Fruit fly (Drosophila melanogaster) whole organism, wandering third instar larva: ENCODE data around the gene Spt20.

Source experiments
- CG9705 ChIP-seq: fragments of 200-800 bp; sonication (Bioruptor generic); optimal IDR thresholded peaks from 2 replicates; lab custom pipeline; 2018; ENCODE audit warnings: missing biosample characterization, mild to moderate bottlenecking, missing genetic modification characterization
- CrebA ChIP-seq: fragments of 200-800 bp; sonication (Bioruptor generic); optimal IDR thresholded peaks from 2 replicates; lab custom pipeline; 2016; ENCODE audit warnings: missing biosample characterization, mild to moderate bottlenecking, missing genetic modification characterization, borderline replicate concordance
- Dfd ChIP-seq: fragments of >200 bp; optimal IDR thresholded peaks from 2 replicates; lab custom pipeline; 2017; ENCODE audit warnings: missing biosample characterization, missing genetic modification characterization
- Dif ChIP-seq: fragments of 200-275, 200-300 bp; sonication (Bioruptor generic); optimal IDR thresholded peaks from 2 replicates; lab custom pipeline; 2018; ENCODE audit warnings: missing biosample characterization, missing genetic modification characterization; ENCODE audit not compliant: partially characterized antibody
- GATAd ChIP-seq: sonication (Bioruptor generic); optimal IDR thresholded peaks from 2 replicates; lab custom pipeline; 2016; ENCODE audit warnings: missing biosample characterization, missing genetic modification characterization
- HLH106 ChIP-seq: fragments of 200-800 bp; optimal IDR thresholded peaks from 3 replicates; lab custom pipeline; 2019; ENCODE audit warnings: missing biosample characterization, mild to moderate bottlenecking, missing genetic modification characterization, moderate library complexity
- Hnf4 ChIP-seq: fragments of 200-800 bp; sonication (Bioruptor generic); optimal IDR thresholded peaks from 2 replicates; lab custom pipeline; 2016; ENCODE audit warnings: missing biosample characterization, mild to moderate bottlenecking, missing genetic modification characterization
- Hr78 ChIP-seq: fragments of >200 bp; optimal IDR thresholded peaks from 2 replicates; lab custom pipeline; 2017; ENCODE audit warnings: missing biosample characterization, missing genetic modification characterization
- Jra ChIP-seq: sonication (Bioruptor generic); optimal IDR thresholded peaks from 2 replicates; lab custom pipeline; 2016; ENCODE audit warnings: missing biosample characterization, missing genetic modification characterization
- Mio ChIP-seq: sonication (Bioruptor generic); optimal IDR thresholded peaks from 2 replicates; lab custom pipeline; 2016; ENCODE audit warnings: missing biosample characterization, missing genetic modification characterization
- Myc ChIP-seq: fragments of >200 bp; optimal IDR thresholded peaks from 2 replicates; lab custom pipeline; 2017
- N ChIP-seq: fragments of >200 bp; optimal IDR thresholded peaks from 2 replicates; lab custom pipeline; 2018; ENCODE audit warnings: missing biosample characterization, missing external identifiers, missing genetic modification characterization
- OdsH ChIP-seq: fragments of 200-800 bp; sonication (Bioruptor generic); optimal IDR thresholded peaks from 2 replicates; lab custom pipeline; 2016; ENCODE audit warnings: missing biosample characterization, mild to moderate bottlenecking, missing genetic modification characterization
- Rel ChIP-seq, 2 experiments: fragments of 200-800 bp; sonication (Bioruptor generic) in 1 of 2; optimal IDR thresholded peaks; 2 replicates in 1 of 2; 3 replicates in 1 of 2; lab custom pipeline; 2016 to 2019; ENCODE audit warnings: mild to moderate bottlenecking in 2 of 2, missing biosample characterization in 2 of 2, missing genetic modification characterization in 2 of 2, moderate library complexity in 1 of 2
- Sp1 ChIP-seq: fragments of 200-800 bp; sonication (Bioruptor generic); optimal IDR thresholded peaks from 3 replicates; lab custom pipeline; 2019; ENCODE audit warnings: missing biosample characterization, mild to moderate bottlenecking, missing genetic modification characterization, moderate library complexity
- Vsx2 ChIP-seq: fragments of 200-300, 225-300 bp; sonication (Bioruptor generic); optimal IDR thresholded peaks from 2 replicates; lab custom pipeline; 2018; ENCODE audit warnings: missing biosample characterization, missing genetic modification characterization; ENCODE audit not compliant: partially characterized antibody
- br ChIP-seq: fragments of 200-800 bp; sonication (Bioruptor generic); optimal IDR thresholded peaks from 2 replicates; lab custom pipeline; 2016; ENCODE audit warnings: missing biosample characterization, missing genetic modification characterization
- brk ChIP-seq: fragments of 200-800 bp; sonication (Bioruptor generic); optimal IDR thresholded peaks from 2 replicates; lab custom pipeline; 2016; ENCODE audit warnings: missing biosample characterization, mild to moderate bottlenecking, missing genetic modification characterization
- dl ChIP-seq, 2 experiments: fragments of 175-275, 200-275 bp in 1 of 2; fragments of 200-275 bp in 1 of 2; sonication (Bioruptor generic); optimal IDR thresholded peaks; lab custom pipeline; 2018; ENCODE audit warnings: mild to moderate bottlenecking in 2 of 2, missing biosample characterization in 2 of 2, missing genetic modification characterization in 2 of 2, moderate library complexity in 2 of 2; ENCODE audit not compliant: partially characterized antibody in 2 of 2, insufficient read depth in 1 of 2
- dmrt93B ChIP-seq: fragments of 200-800 bp; sonication (Bioruptor generic); optimal IDR thresholded peaks from 2 replicates; lab custom pipeline; 2018; ENCODE audit warnings: missing biosample characterization, mild to moderate bottlenecking, missing genetic modification characterization
- ey ChIP-seq: fragments of 200-800 bp; sonication (Bioruptor generic); optimal IDR thresholded peaks from 2 replicates; lab custom pipeline; 2016; ENCODE audit warnings: missing biosample characterization, missing genetic modification characterization
- foxo ChIP-seq, 2 experiments: fragments of 200-800 bp; sonication (Bioruptor generic); optimal IDR thresholded peaks; 2 replicates in 1 of 2; 3 replicates in 1 of 2; lab custom pipeline; 2016 to 2017; ENCODE audit warnings: missing biosample characterization in 2 of 2, missing genetic modification characterization in 2 of 2
- fru ChIP-seq: fragments of 200-800 bp; sonication (Bioruptor generic); optimal IDR thresholded peaks from 3 replicates; lab custom pipeline; 2016; ENCODE audit warnings: missing biosample characterization, mild to moderate bottlenecking, missing genetic modification characterization
- h ChIP-seq: fragments of 200-800 bp; sonication (Bioruptor generic); optimal IDR thresholded peaks from 3 replicates; lab custom pipeline; 2016; ENCODE audit warnings: missing biosample characterization, mild to moderate bottlenecking, missing genetic modification characterization
- jim ChIP-seq: fragments of 175-275, 200-325 bp; sonication (Bioruptor generic); optimal IDR thresholded peaks from 2 replicates; lab custom pipeline; 2016; ENCODE audit warnings: missing biosample characterization, mild to moderate bottlenecking, missing genetic modification characterization
- lola ChIP-seq: fragments of >200 bp; optimal IDR thresholded peaks from 2 replicates; lab custom pipeline; 2017; ENCODE audit warnings: missing biosample characterization, missing genetic modification characterization
- pan ChIP-seq: fragments of >200 bp; optimal IDR thresholded peaks from 2 replicates; lab custom pipeline; 2017
- psq ChIP-seq: fragments of 200-800 bp; sonication (Bioruptor generic); optimal IDR thresholded peaks from 3 replicates; lab custom pipeline; 2017; ENCODE audit warnings: missing biosample characterization, mild to moderate bottlenecking, missing genetic modification characterization, moderate library complexity
- rgr ChIP-seq: fragments of 200-800 bp; sonication (Bioruptor generic); optimal IDR thresholded peaks from 3 replicates; lab custom pipeline; 2016; ENCODE audit warnings: missing biosample characterization, mild to moderate bottlenecking, missing genetic modification characterization
- sage ChIP-seq: fragments of 200-800 bp; sonication (Bioruptor generic); optimal IDR thresholded peaks from 2 replicates; lab custom pipeline; 2016; ENCODE audit warnings: missing biosample characterization, mild to moderate bottlenecking, missing genetic modification characterization
- tai ChIP-seq: sonication (Bioruptor generic); optimal IDR thresholded peaks from 2 replicates; lab custom pipeline; 2016; ENCODE audit warnings: missing biosample characterization, missing genetic modification characterization

Gene Spt20

DNA sequence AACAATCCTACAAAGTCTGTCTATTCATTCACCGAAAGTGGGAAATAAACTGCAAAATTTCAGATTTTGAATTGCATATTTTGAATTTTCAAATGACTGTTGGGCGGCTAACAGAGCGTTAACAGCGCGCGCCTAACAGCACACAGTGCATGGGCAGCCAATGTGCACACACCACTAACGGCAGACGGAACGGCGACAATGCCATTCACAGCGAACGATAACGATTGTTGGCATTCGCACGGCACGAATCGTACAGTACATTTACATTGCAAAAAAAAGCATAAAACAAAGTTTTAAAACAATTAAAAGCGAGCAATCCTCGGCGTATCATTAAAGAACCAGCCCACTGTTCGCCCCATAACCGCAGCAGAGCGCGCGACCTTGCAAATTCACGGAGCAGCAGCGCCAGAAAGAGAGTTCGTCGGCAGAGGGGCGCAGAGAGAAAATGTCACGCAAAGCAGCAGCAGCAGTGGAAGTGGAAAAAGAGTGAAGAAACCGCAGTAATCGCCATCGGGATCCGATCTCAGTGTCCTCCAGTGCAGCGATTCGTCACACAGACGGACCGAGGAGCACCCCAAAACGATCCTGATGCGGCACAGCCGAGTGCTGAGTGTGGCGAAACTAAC, at the start of gene Spt20:
Gene Spt20, plus strand, starts transcription at position 224 of the 626 bp plus-strand sequence.
- TF ChIP-seq Vsx2 (GFP tag; lab: Kevin White, UChicago) (no peak), foxo (GFP tag; optimal IDR thresholded peaks at IDR 0.05; lab: Kevin White, UChicago) (no peak), CrebA (GFP tag; lab: Kevin White, UChicago) (no peak), Dfd (GFP tag; lab: Kevin White, UChicago) (no peak), br (GFP tag; lab: Kevin White, UChicago) (no peak), ey (no peak), rgr (GFP tag; lab: Kevin White, UChicago) (no peak), sage (GFP tag; lab: Kevin White, UChicago) (no peak), N (GFP tag; lab: Kevin White, UChicago) (no peak), Hnf4 (GFP tag; lab: Kevin White, UChicago) (no peak), Myc (lab: Kevin White, UChicago) (no peak), fru (no peak), Rel (GFP tag; optimal IDR thresholded peaks at IDR 0.05; lab: Kevin White, UChicago) (no peak), Rel (tag; optimal IDR thresholded peaks at IDR 0.05; lab: Kevin White, UChicago) (no peak), tai (no peak), OdsH (no peak), jim (GFP tag; lab: Kevin White, UChicago) (no peak), Hr78 (GFP tag; lab: Kevin White, UChicago) (no peak), HLH106 (tag; lab: Kevin White, UChicago) (no peak), psq (GFP tag; lab: Kevin White, UChicago) (no peak)
- TF ChIP-seq, all 38 proteins: peak for 0

dm6 chr3L:13454755-13455154, 47.8 kb upstream of the Spt20 start:
- TF ChIP-seq dl (GFP tag; optimal IDR thresholded peaks at IDR 0.05; lab: Kevin White, UChicago; ENCODE audit: insufficient read depth in 1 of 2, partially characterized antibody in 2 of 2) (no peak), N (GFP tag; lab: Kevin White, UChicago) (peak; percentile 10), OdsH (no peak), Vsx2 (GFP tag; lab: Kevin White, UChicago) (peak; percentile 23)

dm6 chr3L:13457133-13457532, 45.4 kb upstream of the Spt20 start, which contains the start of gene CG10116:
CG10116 (minus strand) TSS chr3L:13457238.
- TF ChIP-seq Myc (lab: Kevin White, UChicago) (no peak), lola (no peak), N (GFP tag; lab: Kevin White, UChicago) (no peak), OdsH (no peak), Dif (no peak), Dfd (GFP tag; lab: Kevin White, UChicago) (no peak), pan (lab: Kevin White, UChicago) (no peak), psq (GFP tag; lab: Kevin White, UChicago) (no peak), Sp1 (no peak), GATAd (GFP tag; lab: Kevin White, UChicago) (no peak), brk (GFP tag; lab: Kevin White, UChicago) (no peak), Mio (GFP tag; lab: Kevin White, UChicago) (no peak), h (GFP tag; lab: Kevin White, UChicago) (no peak), CrebA (GFP tag; lab: Kevin White, UChicago) (no peak), br (GFP tag; lab: Kevin White, UChicago) (no peak), Jra (GFP tag; lab: Kevin White, UChicago) (no peak), fru (no peak), CG9705 (no peak)

- TF ChIP-seq br (GFP tag; lab: Kevin White, UChicago) (no peak), dl (GFP tag; optimal IDR thresholded peaks at IDR 0.05; lab: Kevin White, UChicago; ENCODE audit: insufficient read depth in 1 of 2, partially characterized antibody in 2 of 2) (peak in 1 of 2 experiments; percentile 4), Vsx2 (GFP tag; lab: Kevin White, UChicago) (peak; percentile 47), Dfd (GFP tag; lab: Kevin White, UChicago) (no peak), Dif (peak; percentile 18)
Observed at dm6 chr3L:13474607-13475006, 27.9 kb upstream of the Spt20 start, which contains the start of gene CG10089. CG10089 (minus strand) TSS chr3L:13474787.

- no peak for TF ChIP-seq brk (GFP tag; lab: Kevin White, UChicago)
- TF ChIP-seq dmrt93B (GFP tag; lab: Kevin White, UChicago), result no peak
- no peak for TF ChIP-seq sage (GFP tag; lab: Kevin White, UChicago)
- TF ChIP-seq HLH106 (tag; lab: Kevin White, UChicago), result no peak
- TF ChIP-seq ey, result no peak
Observed at dm6 chr3L:13476070-13476469, 26.4 kb upstream of the Spt20 start.
